Fruit fly (Drosophila melanogaster) whole organism: Measurements from ENCODE around the gene CG13893.

Experiments used
- CG8478 ChIP-seq: fragments of >200 bp; optimal IDR thresholded peaks from 2 replicates; lab custom pipeline; 2018; ENCODE audit warnings: inconsistent platforms
- Dll ChIP-seq: fragments of >200 bp; optimal IDR thresholded peaks from 2 replicates; lab custom pipeline; 2017
- EcR ChIP-seq, 2 experiments: fragments of >200 bp; optimal IDR thresholded peaks; 2 replicates each; lab custom pipeline; 2017; ENCODE audit warnings: missing biosample characterization in 2 of 2, missing genetic modification characterization in 2 of 2, missing genetic modification reagents in 2 of 2
- pan ChIP-seq: fragments of >200 bp; optimal IDR thresholded peaks from 2 replicates; lab custom pipeline; 2017
- psq ChIP-seq: fragments of >200 bp; optimal IDR thresholded peaks from 2 replicates; lab custom pipeline; 2017
- usp ChIP-seq: fragments of >200 bp; optimal IDR thresholded peaks from 2 replicates; lab custom pipeline; 2017; ENCODE audit warnings: missing biosample characterization, missing genetic modification characterization, mixed read lengths

Gene CG13893

DNA sequence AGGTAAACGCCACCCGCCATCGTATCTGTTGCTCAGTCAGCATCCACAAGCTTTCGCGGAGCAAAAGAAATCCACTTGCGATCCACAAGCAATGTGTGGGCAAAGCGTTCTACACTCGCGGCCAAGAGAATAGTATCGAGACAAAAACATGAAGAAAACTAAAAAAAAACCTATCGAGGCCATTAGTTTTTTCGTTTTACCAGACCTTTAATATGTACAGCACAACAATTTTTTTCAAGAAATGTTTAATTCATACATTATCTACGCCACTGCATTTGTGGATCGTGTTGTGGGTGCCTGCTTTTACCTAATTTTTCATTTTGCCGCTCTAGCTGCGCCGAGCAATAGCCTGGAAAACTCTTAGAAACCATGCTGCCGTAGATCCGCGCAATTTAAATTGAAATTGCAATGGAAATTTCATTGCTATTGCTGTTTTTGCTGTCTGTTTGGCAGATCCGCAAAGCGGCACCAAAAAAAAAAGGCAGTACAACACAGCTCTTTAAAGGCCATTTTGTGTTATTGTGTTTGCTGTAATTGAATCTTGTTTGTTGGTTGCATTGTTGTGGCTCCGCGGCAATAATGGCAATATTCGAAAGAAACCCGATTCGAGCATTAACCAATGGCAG lies 40.7 kb downstream of the CG13893 start:
- TF ChIP-seq CG8478, result no peak
- no peak for TF ChIP-seq usp
- TF ChIP-seq Dll (lab: Kevin White, UChicago), result no peak
- no peak for TF ChIP-seq pan (lab: Kevin White, UChicago)
- no peak for TF ChIP-seq psq
- TF ChIP-seq EcR (GFP tag; optimal IDR thresholded peaks at IDR 0.05; lab: Kevin White, UChicago), result no peak

DNA sequence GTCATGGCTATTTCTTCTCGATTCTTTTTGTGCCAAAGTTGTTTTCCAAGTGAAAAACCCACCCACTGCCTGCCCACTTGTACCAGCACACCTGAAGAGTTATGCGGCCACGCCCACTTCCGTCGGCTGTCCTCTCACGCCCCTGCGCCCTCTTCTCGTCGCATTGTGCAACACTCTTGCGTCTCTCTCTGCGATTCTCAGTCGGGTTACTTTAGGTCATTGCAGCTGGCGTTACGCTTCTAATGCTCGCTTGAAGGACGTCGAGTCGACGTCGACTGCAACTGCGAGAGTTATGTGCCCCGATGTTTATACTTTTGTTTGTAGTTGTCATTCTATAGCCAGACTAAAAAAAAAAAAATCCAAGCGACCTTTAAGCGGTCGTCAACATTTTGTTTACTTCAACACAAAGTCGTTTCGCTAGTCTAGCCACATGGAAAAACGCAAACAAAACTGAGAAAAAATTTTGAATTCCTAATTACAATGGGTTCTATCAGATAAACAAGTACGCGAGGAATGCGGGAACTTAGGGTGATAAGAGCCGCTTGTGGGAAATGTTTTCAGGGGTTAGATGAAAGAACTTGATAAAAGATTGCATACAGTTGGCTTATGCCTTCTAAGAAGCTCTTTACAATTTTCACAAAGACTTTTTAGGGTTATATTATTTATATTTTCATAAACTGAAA lies 41.9 kb downstream of the CG13893 start:
- TF ChIP-seq EcR (GFP tag; optimal IDR thresholded peaks at IDR 0.05; lab: Kevin White, UChicago), result peak in 1 of 2 experiments; percentile 79
- no peak for TF ChIP-seq CG8478

DNA sequence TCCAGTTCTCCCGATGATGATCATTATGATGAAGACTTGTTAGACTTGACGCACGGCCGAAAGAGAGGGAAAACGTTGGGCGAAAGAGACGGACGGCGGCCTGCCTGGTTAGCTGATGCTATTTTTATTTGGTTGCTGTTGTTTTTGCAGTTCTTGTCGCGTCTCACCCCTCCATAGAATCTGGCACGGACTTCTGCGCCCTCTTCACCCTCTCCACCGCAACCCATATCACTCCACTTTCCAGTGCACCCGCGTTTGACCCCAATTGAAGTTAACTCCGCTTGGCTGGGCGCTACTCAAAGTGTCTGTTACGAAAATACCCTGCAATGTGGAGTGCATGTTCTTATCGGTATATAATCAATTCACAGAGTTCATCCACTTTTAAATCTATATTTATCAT lies 42.7 kb downstream of the CG13893 start:
- TF ChIP-seq usp, result no peak
- no peak for TF ChIP-seq psq
- TF ChIP-seq Dll (lab: Kevin White, UChicago), result no peak
- TF ChIP-seq pan (lab: Kevin White, UChicago), result no peak
- peak in 1 of 2 experiments; percentile 45 for TF ChIP-seq EcR (GFP tag; optimal IDR thresholded peaks at IDR 0.05; lab: Kevin White, UChicago)
- no peak for TF ChIP-seq CG8478

DNA sequence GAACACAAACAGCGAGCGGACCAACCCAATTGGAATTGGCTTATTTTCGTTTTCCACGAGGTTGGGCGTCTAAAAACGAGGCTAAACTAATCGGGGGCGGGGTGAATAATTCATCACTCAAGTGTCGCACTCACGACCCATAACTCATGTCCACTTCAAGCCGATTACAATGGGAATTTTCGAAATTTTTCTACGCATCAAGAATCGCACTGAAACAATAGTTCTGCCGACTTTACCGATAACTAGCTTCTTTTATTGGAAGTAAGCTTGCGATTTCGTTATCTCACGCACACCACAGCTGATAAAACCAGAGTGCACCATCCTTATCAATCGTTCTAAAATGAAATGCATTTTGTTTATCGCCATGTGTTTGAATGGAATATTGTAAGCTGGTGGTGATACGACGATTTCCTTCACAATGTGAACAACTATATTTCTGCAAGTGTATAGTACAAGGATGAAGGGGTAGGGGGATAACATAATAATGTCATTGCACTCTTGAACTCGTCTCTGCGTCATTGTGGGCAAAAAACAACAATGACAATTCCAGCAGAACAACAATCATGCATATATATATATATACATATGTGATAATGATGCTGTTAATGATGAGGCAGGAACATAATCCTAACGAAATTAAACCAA lies 44.3 kb downstream of the CG13893 start:
- TF ChIP-seq EcR (GFP tag; optimal IDR thresholded peaks at IDR 0.05; lab: Kevin White, UChicago), result peak; percentile 34 to 55
- no peak for TF ChIP-seq CG8478

DNA sequence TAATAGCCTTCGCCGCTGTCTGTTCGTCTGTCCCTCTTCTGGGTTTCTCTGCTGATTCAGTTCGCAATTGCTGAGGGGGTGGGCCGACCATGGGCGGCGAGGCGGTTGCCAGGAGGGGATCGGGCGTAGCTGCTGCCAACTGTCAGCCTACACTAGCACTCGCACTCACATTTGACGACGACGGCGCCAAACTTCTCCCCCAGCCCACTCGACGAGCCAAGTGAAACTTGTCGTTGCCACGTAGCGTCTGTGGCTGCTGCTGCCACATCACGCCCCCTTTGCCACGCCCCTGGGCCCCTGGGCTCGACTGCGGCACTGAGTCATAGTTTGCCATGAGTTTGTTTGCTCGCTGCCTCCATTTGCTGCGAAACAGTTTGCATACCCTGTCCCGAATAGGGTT lies 46.5 kb downstream of the CG13893 start:
- TF ChIP-seq psq (no peak), pan (lab: Kevin White, UChicago) (no peak), usp (no peak), Dll (lab: Kevin White, UChicago) (no peak), EcR (GFP tag; optimal IDR thresholded peaks at IDR 0.05; lab: Kevin White, UChicago) (no peak), CG8478 (no peak)

DNA sequence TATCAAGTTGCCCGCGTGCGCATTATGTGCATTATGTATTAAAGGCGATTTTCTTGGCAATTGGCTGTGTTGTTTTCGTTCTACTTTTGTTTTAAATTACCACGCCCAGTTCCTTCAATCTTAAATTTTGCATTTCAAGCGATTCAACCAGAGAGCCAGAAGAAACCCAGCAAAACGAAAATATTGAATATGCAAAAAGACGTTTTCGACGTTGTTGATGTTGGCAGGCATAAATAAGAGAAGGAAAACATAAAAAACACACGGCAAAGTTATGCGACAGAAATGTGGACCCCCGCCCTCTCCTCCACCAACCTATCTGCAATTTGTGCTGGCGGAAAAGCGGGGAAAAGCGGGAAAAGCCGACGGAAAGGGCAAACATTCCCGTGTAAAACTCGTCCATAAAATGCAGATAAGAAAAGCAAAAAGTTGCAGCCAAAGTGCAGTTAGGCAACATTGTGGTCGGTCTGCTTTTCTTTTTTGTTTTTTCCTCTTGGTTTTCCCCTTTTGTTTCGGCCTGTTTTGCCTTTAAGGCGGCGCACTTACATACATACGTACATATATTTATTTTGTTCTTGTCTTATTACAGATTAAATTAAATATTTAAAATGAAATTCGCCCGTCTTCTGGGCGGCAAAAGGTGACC lies 47.8 kb downstream of the CG13893 start:
- no peak for TF ChIP-seq Dll (lab: Kevin White, UChicago)
- no peak for TF ChIP-seq psq
- no peak for TF ChIP-seq usp
- no peak for TF ChIP-seq CG8478
- no peak for TF ChIP-seq EcR (GFP tag; optimal IDR thresholded peaks at IDR 0.05; lab: Kevin White, UChicago)
- no peak for TF ChIP-seq pan (lab: Kevin White, UChicago)

DNA sequence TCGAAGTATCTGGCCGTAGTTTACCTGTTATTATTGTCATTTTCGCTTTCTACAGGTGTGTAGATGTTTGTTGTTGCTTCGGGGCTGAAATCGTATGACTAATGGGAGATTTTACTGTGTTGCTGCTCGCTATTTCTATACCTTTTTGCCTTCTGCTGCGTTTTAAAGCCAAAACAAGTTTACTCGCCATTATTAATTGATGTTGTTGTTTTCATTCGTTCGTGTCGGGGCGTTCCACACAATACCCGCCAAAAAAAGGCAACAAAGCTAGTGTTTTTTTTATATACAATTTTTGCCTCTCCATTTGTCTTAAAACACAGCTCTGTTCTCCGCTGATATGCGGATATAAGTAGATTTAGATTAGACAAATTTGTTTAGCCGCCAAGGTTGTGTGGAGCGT lies 48.5 kb downstream of the CG13893 start:
- TF ChIP-seq Dll (lab: Kevin White, UChicago) (no peak), EcR (GFP tag; optimal IDR thresholded peaks at IDR 0.05; lab: Kevin White, UChicago) (no peak), usp (no peak), psq (no peak), pan (lab: Kevin White, UChicago) (no peak), CG8478 (no peak)

DNA sequence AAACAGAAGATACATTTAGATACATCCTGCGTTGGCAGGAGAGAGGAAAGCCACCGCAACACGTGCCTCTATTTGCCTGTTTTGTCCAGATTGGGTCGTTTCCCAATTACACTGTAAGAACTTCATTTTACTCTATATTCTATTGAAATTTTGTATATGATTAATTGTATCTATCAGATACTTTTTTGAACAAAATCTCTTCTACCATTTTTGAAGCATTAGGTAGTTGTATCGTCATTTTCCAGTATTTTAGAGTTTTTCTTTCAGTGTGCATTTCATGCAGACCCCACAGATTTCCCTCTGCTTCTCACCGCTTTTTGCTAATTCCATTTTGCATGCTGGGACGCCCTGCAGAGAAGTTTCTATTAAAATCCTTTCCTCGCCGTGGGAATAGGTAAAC lies 49.2 kb downstream of the CG13893 start:
- TF ChIP-seq Dll (lab: Kevin White, UChicago), result no peak
- TF ChIP-seq EcR (GFP tag; optimal IDR thresholded peaks at IDR 0.05; lab: Kevin White, UChicago), result no peak
- no peak for TF ChIP-seq usp
- TF ChIP-seq CG8478, result no peak
- TF ChIP-seq psq, result no peak

DNA sequence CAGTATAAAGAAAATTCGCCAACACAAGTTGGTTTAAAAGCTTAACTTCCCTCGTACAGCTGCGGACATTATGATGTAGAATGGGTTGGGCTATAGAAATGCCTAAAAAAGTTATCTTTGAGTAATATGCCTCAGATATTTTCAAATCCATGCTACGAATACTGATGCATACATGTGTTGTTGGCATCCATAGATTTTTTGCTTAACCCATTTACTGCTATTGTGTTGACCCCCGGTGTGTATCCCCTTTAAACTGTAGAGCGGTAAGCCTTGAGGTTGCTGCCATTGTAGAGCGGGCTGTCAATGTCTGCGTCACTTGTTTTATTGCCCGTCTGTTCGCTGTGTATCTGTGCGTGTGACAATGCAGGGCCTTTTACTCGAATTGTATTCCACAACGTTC lies 50.9 kb downstream of the CG13893 start:
- TF ChIP-seq psq (no peak), Dll (lab: Kevin White, UChicago) (no peak), usp (no peak), CG8478 (no peak), EcR (GFP tag; optimal IDR thresholded peaks at IDR 0.05; lab: Kevin White, UChicago) (no peak), pan (lab: Kevin White, UChicago) (no peak)

DNA sequence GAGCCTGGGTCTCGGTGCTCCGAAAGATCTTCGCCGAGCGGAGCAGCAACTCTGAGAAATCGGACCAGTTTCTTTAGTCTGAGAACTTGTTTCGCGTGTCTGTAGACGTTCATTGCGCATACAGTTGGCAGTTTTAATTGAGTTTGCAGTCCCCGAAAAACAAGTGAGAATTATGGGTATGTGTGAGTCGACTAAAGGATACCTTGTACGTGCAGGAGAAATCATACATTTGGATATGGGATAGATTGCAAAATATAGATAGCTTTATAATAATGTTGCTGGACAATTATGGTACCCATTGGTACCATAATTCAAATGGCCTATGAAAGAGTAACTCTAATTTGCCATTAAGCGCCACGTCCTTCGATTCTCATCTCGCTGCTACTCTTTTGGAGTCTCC lies 51.4 kb downstream of the CG13893 start:
- TF ChIP-seq pan (lab: Kevin White, UChicago), result peak; percentile 91
- no peak for TF ChIP-seq Dll (lab: Kevin White, UChicago)
- no peak for TF ChIP-seq psq
- TF ChIP-seq usp, result no peak

DNA sequence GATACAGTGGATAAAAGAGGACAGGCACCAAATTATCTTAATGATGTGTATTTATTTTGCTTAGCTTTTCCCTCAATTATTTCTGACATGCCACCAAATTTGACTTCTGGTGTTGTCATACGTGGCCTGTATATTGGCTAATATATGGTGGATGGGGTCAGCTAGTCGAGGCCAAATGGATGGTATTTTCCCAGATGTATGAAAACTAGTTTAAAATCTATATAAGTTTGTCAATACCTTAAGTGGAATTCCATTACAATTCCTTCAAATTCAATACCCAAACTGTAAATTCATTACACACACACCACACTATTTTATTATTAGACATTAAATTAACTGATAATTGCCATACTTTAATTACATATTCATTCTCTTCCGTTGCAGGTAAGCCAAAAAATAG lies 52.0 kb downstream of the CG13893 start:
- TF ChIP-seq EcR (GFP tag; optimal IDR thresholded peaks at IDR 0.05; lab: Kevin White, UChicago), result no peak
- TF ChIP-seq pan (lab: Kevin White, UChicago), result no peak
- no peak for TF ChIP-seq Dll (lab: Kevin White, UChicago)
- no peak for TF ChIP-seq CG8478
- TF ChIP-seq usp, result no peak
- no peak for TF ChIP-seq psq

DNA sequence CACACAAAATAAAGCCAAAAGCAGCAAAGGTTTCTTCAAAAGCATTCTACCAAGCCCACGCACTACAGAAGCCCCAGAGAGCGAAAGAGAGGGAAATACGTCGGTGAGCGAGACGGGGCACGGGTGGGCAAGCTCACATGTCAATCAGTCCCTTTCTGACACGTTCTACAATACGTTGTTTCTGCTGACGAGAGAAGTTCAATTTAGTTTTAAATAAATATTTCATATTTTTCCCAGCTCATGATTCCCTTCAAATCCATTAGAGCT lies 53.0 kb downstream of the CG13893 start:
- TF ChIP-seq EcR (GFP tag; optimal IDR thresholded peaks at IDR 0.05; lab: Kevin White, UChicago), result no peak
- TF ChIP-seq psq, result no peak
- TF ChIP-seq CG8478, result no peak
- no peak for TF ChIP-seq pan (lab: Kevin White, UChicago)
- no peak for TF ChIP-seq Dll (lab: Kevin White, UChicago)
- TF ChIP-seq usp, result no peak
